Worm (Caenorhabditis elegans) whole organism, late embryonic: Measurements from ENCODE around the gene ttr-49.

Experiments
- F13H6.1 ChIP-seq: sonication (generic microtip); optimal IDR thresholded peaks from 2 replicates; lab custom pipeline; 2016; ENCODE audit warnings: missing genetic modification characterization, missing compliant biosample characterization
- K02D7.2 ChIP-seq: sonication (generic microtip); optimal IDR thresholded peaks from 2 replicates; lab custom pipeline; 2017; ENCODE audit warnings: mild to moderate bottlenecking, missing genetic modification characterization, missing compliant biosample characterization
- K09A11.1 ChIP-seq: sonication (generic microtip); optimal IDR thresholded peaks from 2 replicates; lab custom pipeline; 2017; ENCODE audit warnings: antibody characterized with exemption, mild to moderate bottlenecking, missing genetic modification characterization, missing compliant biosample characterization; ENCODE audit not compliant: insufficient read depth
- Y22D7AL.16 ChIP-seq: sonication (generic microtip); optimal IDR thresholded peaks from 2 replicates; lab custom pipeline; 2016; ENCODE audit warnings: missing genetic modification characterization, missing compliant biosample characterization
- ahr-1 ChIP-seq: sonication (generic microtip); optimal IDR thresholded peaks from 2 replicates; lab custom pipeline; 2016; ENCODE audit warnings: missing genetic modification characterization, missing compliant biosample characterization
- ceh-14 ChIP-seq: sonication (generic microtip); optimal IDR thresholded peaks from 2 replicates; lab custom pipeline; 2016; ENCODE audit warnings: missing genotype, missing genetic modification characterization, missing compliant biosample characterization
- ceh-19 ChIP-seq: fragments of 200-800 bp; sonication (Bioruptor generic); optimal IDR thresholded peaks from 2 replicates; lab custom pipeline; 2018; ENCODE audit warnings: mild to moderate bottlenecking, missing genetic modification characterization, missing compliant biosample characterization
- ceh-22 ChIP-seq: sonication (generic microtip); optimal IDR thresholded peaks from 2 replicates; lab custom pipeline; 2017; ENCODE audit warnings: missing biosample characterization, missing genetic modification characterization
- ceh-24 ChIP-seq: sonication (generic microtip); optimal IDR thresholded peaks from 2 replicates; lab custom pipeline; 2016; ENCODE audit warnings: mild to moderate bottlenecking, missing genetic modification characterization, missing compliant biosample characterization
- ceh-31 ChIP-seq: sonication (generic microtip); optimal IDR thresholded peaks from 2 replicates; lab custom pipeline; 2016; ENCODE audit warnings: missing genetic modification characterization, missing compliant biosample characterization
- che-1 ChIP-seq: sonication (generic microtip); optimal IDR thresholded peaks from 2 replicates; lab custom pipeline; 2016; ENCODE audit warnings: mild to moderate bottlenecking, missing genetic modification characterization, missing compliant biosample characterization
- dmd-4 ChIP-seq: sonication (generic microtip); optimal IDR thresholded peaks from 2 replicates; lab custom pipeline; 2016; ENCODE audit warnings: borderline replicate concordance, missing genetic modification characterization, missing compliant biosample characterization
- elt-2 ChIP-seq: sonication (generic microtip); optimal IDR thresholded peaks from 2 replicates; lab custom pipeline; 2016; ENCODE audit warnings: missing genetic modification reagents, missing genetic modification characterization, missing compliant biosample characterization
- eyg-1 ChIP-seq: sonication (generic microtip); optimal IDR thresholded peaks from 2 replicates; lab custom pipeline; 2016; ENCODE audit warnings: missing genotype, missing genetic modification characterization, missing compliant biosample characterization
- fkh-6 ChIP-seq: sonication (generic microtip); optimal IDR thresholded peaks from 2 replicates; lab custom pipeline; 2016; ENCODE audit warnings: missing genetic modification characterization, missing compliant biosample characterization
- hlh-13 ChIP-seq: fragments of 200-800 bp; sonication (Bioruptor generic); optimal IDR thresholded peaks from 2 replicates; lab custom pipeline; 2018; ENCODE audit warnings: mild to moderate bottlenecking, missing genetic modification characterization, missing compliant biosample characterization
- hlh-6 ChIP-seq: sonication (generic microtip); optimal IDR thresholded peaks from 2 replicates; lab custom pipeline; 2016; ENCODE audit warnings: missing genotype, missing genetic modification characterization, missing compliant biosample characterization
- hlh-8 ChIP-seq: sonication (generic microtip); optimal IDR thresholded peaks from 2 replicates; lab custom pipeline; 2016; ENCODE audit warnings: missing genotype, missing genetic modification characterization, missing compliant biosample characterization
- lin-11 ChIP-seq: fragments of 200-800 bp; sonication (Bioruptor generic); optimal IDR thresholded peaks from 2 replicates; lab custom pipeline; 2018; ENCODE audit warnings: mild to moderate bottlenecking, missing genetic modification characterization, missing compliant biosample characterization
- mec-3 ChIP-seq: sonication (generic microtip); optimal IDR thresholded peaks from 2 replicates; lab custom pipeline; 2016; ENCODE audit warnings: borderline replicate concordance, missing genetic modification characterization, missing compliant biosample characterization
- nfya-1 ChIP-seq: sonication (generic microtip); optimal IDR thresholded peaks from 2 replicates; lab custom pipeline; 2017; ENCODE audit warnings: missing genetic modification characterization, mild to moderate bottlenecking, missing compliant biosample characterization, antibody characterized with exemption, moderate library complexity
- nhr-11 ChIP-seq: fragments of 150-350 bp; optimal IDR thresholded peaks from 2 replicates; lab custom pipeline; 2014; ENCODE audit warnings: missing biosample characterization, missing genetic modification characterization
- npax-4 ChIP-seq: sonication (generic microtip); optimal IDR thresholded peaks from 2 replicates; lab custom pipeline; 2016; ENCODE audit warnings: missing genetic modification characterization, missing compliant biosample characterization
- odd-2 ChIP-seq: sonication (generic microtip); optimal IDR thresholded peaks from 2 replicates; lab custom pipeline; 2017; ENCODE audit warnings: antibody characterized with exemption, mild to moderate bottlenecking, missing genetic modification characterization, missing compliant biosample characterization
- pag-3 ChIP-seq: sonication (generic microtip); optimal IDR thresholded peaks from 2 replicates; lab custom pipeline; 2016; ENCODE audit warnings: missing compliant biosample characterization, missing genetic modification characterization, borderline replicate concordance
- pax-1 ChIP-seq: fragments of 150-350 bp; optimal IDR thresholded peaks from 2 replicates; lab custom pipeline; 2014; ENCODE audit warnings: missing biosample characterization, missing genetic modification characterization
- pha-4 ChIP-seq: fragments of 150-350 bp; optimal IDR thresholded peaks from 2 replicates; lab custom pipeline; 2018; ENCODE audit warnings: missing biosample characterization, missing genetic modification reagents, missing genetic modification characterization
- pros-1 ChIP-seq: fragments of 150-350 bp; optimal IDR thresholded peaks from 2 replicates; lab custom pipeline; 2014; ENCODE audit warnings: missing biosample characterization, missing genetic modification reagents, missing genetic modification characterization
- ref-2 ChIP-seq: sonication (generic microtip); optimal IDR thresholded peaks from 2 replicates; lab custom pipeline; 2016; ENCODE audit warnings: missing genetic modification characterization, missing compliant biosample characterization
- rnt-1 ChIP-seq: sonication (generic microtip); optimal IDR thresholded peaks from 2 replicates; lab custom pipeline; 2016; ENCODE audit warnings: missing genetic modification characterization, missing compliant biosample characterization
- syd-9 ChIP-seq: sonication (generic microtip); optimal IDR thresholded peaks from 2 replicates; lab custom pipeline; 2016; ENCODE audit warnings: mild to moderate bottlenecking, missing genetic modification characterization, moderate library complexity, missing compliant biosample characterization
- tbx-7 ChIP-seq: sonication (generic microtip); optimal IDR thresholded peaks from 2 replicates; lab custom pipeline; 2016; ENCODE audit warnings: missing genotype, missing genetic modification characterization, missing compliant biosample characterization
- unc-3 ChIP-seq, 2 experiments: fragments of 200-800 bp in 1 of 2; sonication (Bioruptor generic) in 1 of 2; sonication (generic microtip) in 1 of 2; conservative IDR thresholded peaks in 1 of 2; optimal IDR thresholded peaks in 1 of 2; 2 replicates each; pipeline versions ENCODE4 v1.3.6 to Lab custom; 2016 to 2022; ENCODE audit warnings: missing compliant biosample characterization in 2 of 2, missing genetic modification characterization in 2 of 2, missing genetic modification reagents in 1 of 2
- unc-42 ChIP-seq: sonication (generic microtip); optimal IDR thresholded peaks from 2 replicates; lab custom pipeline; 2016; ENCODE audit warnings: missing genotype, missing genetic modification characterization, missing compliant biosample characterization
- unc-55 ChIP-seq: sonication (generic microtip); optimal IDR thresholded peaks from 2 replicates; lab custom pipeline; 2017; ENCODE audit warnings: missing biosample characterization, missing genetic modification reagents, missing genetic modification characterization
- unc-86 ChIP-seq: sonication (generic microtip); optimal IDR thresholded peaks from 2 replicates; lab custom pipeline; 2016; ENCODE audit warnings: missing genetic modification characterization, missing compliant biosample characterization

Gene ttr-49

ce11 chrV:9329245-9329979 is 26.9 kb downstream of the ttr-49 start:
- TF ChIP-seq pha-4 (tag; lab: Kevin White, UChicago), result no peak
- no peak for TF ChIP-seq unc-42 (tag; lab: Kevin White, UChicago)
- TF ChIP-seq fkh-6, result no peak
- no peak for TF ChIP-seq ref-2 (tag; lab: Kevin White, UChicago)
- no peak for TF ChIP-seq dmd-4 (tag; lab: Kevin White, UChicago)
- no peak for TF ChIP-seq pax-1 (tag; lab: Kevin White, UChicago)

ce11 chrV:9328670-9329069 is 27.6 kb downstream of the ttr-49 start, which contains the start of gene K07B1.4:
K07B1.4 (plus strand) TSS chrV:9328970.
- TF ChIP-seq nfya-1 (tag; lab: Kevin White, UChicago), result no peak
- no peak for TF ChIP-seq ceh-22 (tag; lab: Kevin White, UChicago)
- TF ChIP-seq ceh-31 (tag; lab: Kevin White, UChicago), result no peak
- no peak for TF ChIP-seq unc-3 (GFP tag; conservative IDR thresholded peaks at IDR 0.05; lab: Robert Waterston, UW)
- no peak for TF ChIP-seq unc-3 (tag; optimal IDR thresholded peaks at IDR 0.05; lab: Kevin White, UChicago)
- TF ChIP-seq rnt-1 (tag; lab: Kevin White, UChicago), result no peak
- no peak for TF ChIP-seq ahr-1

ce11 chrV:9327691-9328090 is 28.6 kb downstream of the ttr-49 start:
- TF ChIP-seq dmd-4 (tag; lab: Kevin White, UChicago), result no peak
- no peak for TF ChIP-seq K09A11.1 (tag; lab: Kevin White, UChicago)
- TF ChIP-seq lin-11 (tag; lab: Kevin White, UChicago), result no peak
- TF ChIP-seq che-1 (tag; lab: Kevin White, UChicago), result no peak
- TF ChIP-seq pag-3 (tag; lab: Kevin White, UChicago), result no peak
- TF ChIP-seq hlh-13, result no peak
- TF ChIP-seq unc-55 (GFP tag; lab: Kevin White, UChicago), result no peak
- no peak for TF ChIP-seq pros-1 (tag; lab: Kevin White, UChicago)
- TF ChIP-seq mec-3 (tag; lab: Kevin White, UChicago), result no peak

- TF ChIP-seq syd-9 (tag; lab: Kevin White, UChicago) (no peak), che-1 (tag; lab: Kevin White, UChicago) (no peak), pha-4 (tag; lab: Kevin White, UChicago) (no peak), eyg-1 (tag; lab: Kevin White, UChicago) (no peak), unc-3 (GFP tag; conservative IDR thresholded peaks at IDR 0.05; lab: Robert Waterston, UW) (no peak), unc-3 (tag; optimal IDR thresholded peaks at IDR 0.05; lab: Kevin White, UChicago) (no peak), hlh-8 (no peak), K02D7.2 (tag; lab: Kevin White, UChicago) (no peak), nhr-11 (no peak), ceh-14 (tag; lab: Kevin White, UChicago) (no peak), hlh-6 (tag; lab: Kevin White, UChicago) (no peak)
These were observed 29.4 kb downstream of the ttr-49 start for ce11 chrV:9326903-9327302.

ce11 chrV:9324167-9324566 is 32.1 kb downstream of the ttr-49 start:
- TF ChIP-seq hlh-8 (no peak), syd-9 (tag; lab: Kevin White, UChicago) (no peak), pax-1 (tag; lab: Kevin White, UChicago) (no peak), npax-4 (tag; lab: Kevin White, UChicago) (no peak), unc-86 (tag; lab: Kevin White, UChicago) (no peak), ceh-19 (GFP tag; lab: Kevin White, UChicago) (no peak), nhr-11 (no peak), K09A11.1 (tag; lab: Kevin White, UChicago) (no peak), unc-55 (GFP tag; lab: Kevin White, UChicago) (no peak), Y22D7AL.16 (no peak), odd-2 (tag; lab: Kevin White, UChicago) (no peak), ceh-24 (tag; lab: Kevin White, UChicago) (no peak), fkh-6 (no peak), ref-2 (tag; lab: Kevin White, UChicago) (no peak), unc-42 (tag; lab: Kevin White, UChicago) (no peak), elt-2 (tag; lab: Kevin White, UChicago) (no peak), tbx-7 (tag; lab: Kevin White, UChicago) (no peak), F13H6.1 (tag; lab: Kevin White, UChicago) (no peak)
